Worm (Caenorhabditis elegans) whole organism, L4/young adult: Measurements from ENCODE around the gene wrt-7.

ENCODE experiments used
- W03F9.2 ChIP-seq: fragments of 150-350 bp; optimal IDR thresholded peaks from 2 replicates; lab custom pipeline; 2014; ENCODE audit warnings: missing biosample characterization, missing genetic modification characterization
- dao-5 ChIP-seq: sonication (generic microtip); optimal IDR thresholded peaks from 2 replicates; lab custom pipeline; 2016; ENCODE audit warnings: missing genotype, missing genetic modification characterization, moderate library complexity, missing compliant biosample characterization
- him-1 ChIP-seq: sonication (generic microtip); optimal IDR thresholded peaks from 2 replicates; lab custom pipeline; 2016; ENCODE audit warnings: missing genotype, missing genetic modification reagents, missing genetic modification characterization, missing compliant biosample characterization

DNA sequence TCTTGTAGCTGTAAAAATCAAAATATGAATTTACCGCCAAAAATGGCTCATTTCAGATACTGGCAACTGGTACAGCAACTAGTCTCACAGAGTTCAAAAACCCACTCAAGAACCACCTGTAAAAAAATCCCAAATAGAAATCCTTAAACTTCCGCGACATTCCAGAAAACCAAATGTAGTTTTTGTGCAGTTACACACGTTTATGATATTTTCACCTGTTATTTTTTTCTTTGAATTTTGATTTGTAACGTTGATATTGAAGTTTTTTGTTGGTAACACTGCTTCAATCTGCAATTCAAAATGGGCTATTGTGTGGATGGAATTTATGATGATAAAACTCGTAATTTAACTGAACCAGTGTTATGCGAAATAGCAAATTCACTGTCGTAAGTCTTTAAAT lies 4.5 kb downstream of the wrt-7 start, which contains the start of gene srw-113:
- TF ChIP-seq W03F9.2 (tag; lab: Kevin White, UChicago) (no peak), dao-5 (tag; lab: Kevin White, UChicago) (no peak), him-1 (tag; lab: Kevin White, UChicago) (no peak)
